Worm (Caenorhabditis elegans) whole organism, L1 larva: ENCODE measurements around the gene moc-5.

Source experiments
- C04F5.9 ChIP-seq: sonication (generic microtip); optimal IDR thresholded peaks from 2 replicates; lab custom pipeline; 2016; ENCODE audit warnings: missing genetic modification characterization, missing compliant biosample characterization
- F16B12.6 ChIP-seq: fragments of 150-350 bp; optimal IDR thresholded peaks from 2 replicates; lab custom pipeline; 2014; ENCODE audit warnings: missing biosample characterization, missing genetic modification characterization
- ama-1 ChIP-seq: fragments of 150-350 bp; optimal IDR thresholded peaks from 2 replicates; lab custom pipeline; 2014
- blmp-1 ChIP-seq: fragments of 150-350 bp; optimal IDR thresholded peaks from 2 replicates; lab custom pipeline; 2014; ENCODE audit warnings: missing biosample characterization, missing genetic modification characterization
- ceh-82 ChIP-seq, 3 experiments: fragments of 150-350 bp in 1 of 3; sonication (generic microtip) in 2 of 3; optimal IDR thresholded peaks; 2 replicates each; lab custom pipeline; 2014 to 2017; ENCODE audit warnings: missing biosample characterization in 3 of 3, missing genetic modification characterization in 3 of 3
- dsc-1 ChIP-seq: sonication (generic microtip); optimal IDR thresholded peaks from 2 replicates; lab custom pipeline; 2016; ENCODE audit warnings: mild to moderate bottlenecking, missing genetic modification characterization, missing compliant biosample characterization
- efl-1 ChIP-seq, 4 experiments: fragments of 150-350 bp; optimal IDR thresholded peaks in 3 of 4; peaks in 1 of 4; 1 replicate in 1 of 4; 2 replicates in 3 of 4; lab custom pipeline; 2014; ENCODE audit warnings: missing biosample characterization in 2 of 4, missing genetic modification characterization in 2 of 4, missing genetic modification reagents in 2 of 4
- efl-3 ChIP-seq: fragments of 200-800 bp; sonication (Bioruptor generic); optimal IDR thresholded peaks from 2 replicates; lab custom pipeline; 2018; ENCODE audit warnings: mild to moderate bottlenecking, missing genetic modification characterization, missing compliant biosample characterization
- egl-27 ChIP-seq, 2 experiments: fragments of 150-350 bp in 1 of 2; sonication (generic microtip); optimal IDR thresholded peaks; 3 replicates each; lab custom pipeline; 2017 to 2018; ENCODE audit warnings: missing biosample characterization in 2 of 2, missing genetic modification characterization in 2 of 2, missing genetic modification reagents in 2 of 2
- elt-2 ChIP-seq: sonication (generic microtip); optimal IDR thresholded peaks from 2 replicates; lab custom pipeline; 2016; ENCODE audit warnings: missing genetic modification characterization, mild to moderate bottlenecking, inconsistent platforms, missing compliant biosample characterization, missing genetic modification reagents
- elt-3 ChIP-seq, 6 experiments: fragments of 150-350 bp in 1 of 6; sonication (generic microtip); optimal IDR thresholded peaks; 2 replicates each; lab custom pipeline; 2017 to 2018; ENCODE audit warnings: missing biosample characterization in 6 of 6, missing genetic modification characterization in 6 of 6, inconsistent platforms in 1 of 6
- fkh-4 ChIP-seq: sonication (generic microtip); optimal IDR thresholded peaks from 2 replicates; lab custom pipeline; 2016; ENCODE audit warnings: missing compliant biosample characterization, missing genetic modification characterization, borderline replicate concordance
- fkh-8 ChIP-seq: sonication (generic microtip); optimal IDR thresholded peaks from 2 replicates; lab custom pipeline; 2016; ENCODE audit warnings: mild to moderate bottlenecking, missing genetic modification characterization, missing compliant biosample characterization
- grh-1 ChIP-seq: fragments of 200-800 bp; sonication (Bioruptor generic); IDR thresholded peaks from 2 replicates; pipeline ENCODE4 v1.3.6; 2022; ENCODE audit warnings: missing genetic modification reagents, missing genetic modification characterization, missing compliant biosample characterization
- irx-1 ChIP-seq: sonication (generic microtip); optimal IDR thresholded peaks from 2 replicates; lab custom pipeline; 2016; ENCODE audit warnings: missing genetic modification characterization, missing compliant biosample characterization
- lin-13 ChIP-seq: fragments of 150-350 bp; optimal IDR thresholded peaks from 2 replicates; lab custom pipeline; 2014; ENCODE audit warnings: missing biosample characterization, missing genetic modification reagents, missing genetic modification characterization
- lin-14 ChIP-seq: fragments of 200-800 bp; sonication (Bioruptor generic); optimal IDR thresholded peaks from 2 replicates; lab custom pipeline; 2018; ENCODE audit warnings: mild to moderate bottlenecking, missing genetic modification characterization, moderate library complexity, missing compliant biosample characterization
- lin-35 ChIP-seq, 2 experiments: fragments of 150-350 bp; optimal IDR thresholded peaks; 2 replicates each; lab custom pipeline; 2014; ENCODE audit warnings: missing biosample characterization in 2 of 2, missing genetic modification characterization in 2 of 2, missing genetic modification reagents in 2 of 2
- lin-39 ChIP-seq: fragments of 150-350 bp; optimal IDR thresholded peaks from 2 replicates; lab custom pipeline; 2014; ENCODE audit warnings: missing biosample characterization, missing genetic modification reagents, missing genetic modification characterization
- lsy-2 ChIP-seq, 2 experiments: fragments of 150-350 bp; optimal IDR thresholded peaks; 2 replicates each; lab custom pipeline; 2014; ENCODE audit warnings: missing biosample characterization in 2 of 2, missing genetic modification characterization in 2 of 2
- mdl-1 ChIP-seq, 2 experiments: fragments of 150-350 bp; optimal IDR thresholded peaks; 2 replicates each; lab custom pipeline; 2014 to 2017; ENCODE audit warnings: missing biosample characterization in 2 of 2, missing genetic modification characterization in 2 of 2, inconsistent platforms in 1 of 2
- mep-1 ChIP-seq: fragments of 150-350 bp; optimal IDR thresholded peaks from 2 replicates; lab custom pipeline; 2014; ENCODE audit warnings: missing biosample characterization, missing genetic modification characterization
- nhr-11 ChIP-seq: fragments of 150-350 bp; optimal IDR thresholded peaks from 2 replicates; lab custom pipeline; 2014; ENCODE audit warnings: missing biosample characterization, missing genetic modification characterization
- nhr-19 ChIP-seq: fragments of 200-800 bp; sonication (Bioruptor generic); conservative IDR thresholded peaks from 2 replicates; pipeline ENCODE4 v1.3.6; 2022; ENCODE audit warnings: missing genetic modification characterization, missing compliant biosample characterization
- nhr-20 ChIP-seq: sonication (generic microtip); optimal IDR thresholded peaks from 2 replicates; lab custom pipeline; 2016; ENCODE audit warnings: mild to moderate bottlenecking, missing genetic modification characterization, missing compliant biosample characterization
- nhr-237 ChIP-seq: fragments of 150-350 bp; optimal IDR thresholded peaks from 2 replicates; lab custom pipeline; 2014; ENCODE audit warnings: missing biosample characterization, missing genetic modification characterization
- nhr-47 ChIP-seq: sonication (generic microtip); optimal IDR thresholded peaks from 2 replicates; lab custom pipeline; 2016; ENCODE audit warnings: mild to moderate bottlenecking, missing genetic modification characterization, moderate library complexity, missing compliant biosample characterization
- nhr-71 ChIP-seq: sonication (generic microtip); optimal IDR thresholded peaks from 2 replicates; lab custom pipeline; 2016; ENCODE audit warnings: mild to moderate bottlenecking, missing genetic modification characterization, moderate library complexity, missing compliant biosample characterization
- nhr-76 ChIP-seq: sonication (generic microtip); optimal IDR thresholded peaks from 2 replicates; lab custom pipeline; 2017; ENCODE audit warnings: missing biosample characterization, missing genetic modification characterization
- nhr-77 ChIP-seq: fragments of 150-350 bp; optimal IDR thresholded peaks from 2 replicates; lab custom pipeline; 2014; ENCODE audit warnings: missing biosample characterization, missing genetic modification characterization
- nhr-85 ChIP-seq: sonication (generic microtip); peaks from one replicate; lab custom pipeline; 2016; ENCODE audit warnings: missing genetic modification characterization, inconsistent platforms, missing compliant biosample characterization
- nhr-90 ChIP-seq: sonication (generic microtip); optimal IDR thresholded peaks from 2 replicates; lab custom pipeline; 2016; ENCODE audit warnings: mild to moderate bottlenecking, missing genetic modification characterization, missing compliant biosample characterization; ENCODE audit not compliant: poor library complexity
- pag-3 ChIP-seq: sonication (generic microtip); optimal IDR thresholded peaks from 2 replicates; lab custom pipeline; 2017; ENCODE audit warnings: missing genetic modification characterization, mild to moderate bottlenecking, missing compliant biosample characterization, antibody characterized with exemption, borderline replicate concordance; ENCODE audit not compliant: insufficient read depth
- rnt-1 ChIP-seq: sonication (generic microtip); optimal IDR thresholded peaks from 2 replicates; lab custom pipeline; 2016; ENCODE audit warnings: mild to moderate bottlenecking, missing genetic modification characterization, moderate library complexity, missing compliant biosample characterization
- skn-1 ChIP-seq: fragments of 150-350 bp; optimal IDR thresholded peaks from 2 replicates; lab custom pipeline; 2014; ENCODE audit warnings: missing biosample characterization, missing genetic modification characterization
- snu-23 ChIP-seq: sonication (generic microtip); optimal IDR thresholded peaks from 2 replicates; lab custom pipeline; 2016; ENCODE audit warnings: missing genetic modification characterization, missing compliant biosample characterization
- sptf-1 ChIP-seq: fragments of 150-350 bp; optimal IDR thresholded peaks from 2 replicates; lab custom pipeline; 2014; ENCODE audit warnings: missing biosample characterization, missing genetic modification characterization
- swsn-7 ChIP-seq: sonication (generic microtip); optimal IDR thresholded peaks from 2 replicates; lab custom pipeline; 2016; ENCODE audit warnings: missing genetic modification characterization, missing compliant biosample characterization
- tbx-2 ChIP-seq: sonication (generic microtip); optimal IDR thresholded peaks from 2 replicates; lab custom pipeline; 2016; ENCODE audit warnings: missing genetic modification characterization, missing compliant biosample characterization
- vab-15 ChIP-seq: sonication (generic microtip); optimal IDR thresholded peaks from 2 replicates; lab custom pipeline; 2017; ENCODE audit warnings: missing genotype, mild to moderate bottlenecking, missing genetic modification characterization, missing compliant biosample characterization
- xbp-1 ChIP-seq: sonication (generic microtip); optimal IDR thresholded peaks from 2 replicates; lab custom pipeline; 2016; ENCODE audit warnings: missing genetic modification characterization, missing compliant biosample characterization

The moc-5 gene

DNA sequence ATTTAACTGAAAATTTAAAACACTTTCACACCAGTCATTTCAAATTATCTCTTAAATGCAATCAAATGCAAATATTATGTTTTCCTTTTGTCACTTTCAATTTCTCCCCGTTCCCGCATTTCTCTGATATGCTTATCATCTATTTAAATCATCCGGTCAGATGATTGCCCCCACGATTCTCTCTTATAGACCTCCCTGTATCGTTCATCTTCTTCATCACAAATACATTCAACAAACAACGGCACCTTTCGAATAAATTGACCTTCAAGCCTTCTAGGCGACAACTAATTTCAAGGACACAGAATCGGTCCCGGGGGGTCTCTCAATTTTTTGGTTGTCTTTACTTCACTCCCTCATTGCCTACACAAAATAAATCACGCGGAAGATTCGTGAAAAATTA, 16.9 kb downstream of the moc-5 start:
- TF ChIP-seq nhr-47 (tag; lab: Kevin White, UChicago) (peak; percentile 29), lin-35 (GFP tag; optimal IDR thresholded peaks at IDR 0.05; lab: Kevin White, UChicago) (peak; percentile 11 to 54), elt-2 (peak; percentile 65), fkh-4 (tag; lab: Kevin White, UChicago) (no peak), elt-3 (tag; optimal IDR thresholded peaks at IDR 0.05; lab: Kevin White, UChicago) (peak in 2 of 6 experiments; percentile 77 to 91), nhr-85 (tag; lab: Kevin White, UChicago) (peak; percentile 98), vab-15 (tag; lab: Kevin White, UChicago) (peak; percentile 45), rnt-1 (tag; lab: Kevin White, UChicago) (peak; percentile 31), xbp-1 (peak; percentile 0), irx-1 (peak; percentile 43), lin-14 (GFP tag; lab: Kevin White, UChicago) (peak; percentile 90), efl-1 (optimal IDR thresholded peaks at IDR 0.05; lab: Kevin White, UChicago) (no peak), efl-1 (GFP tag; optimal IDR thresholded peaks at IDR 0.05 in 1 of 2; lab: Kevin White, UChicago) (peak in 1 of 2 experiments; percentile 22), nhr-20 (tag; lab: Kevin White, UChicago) (peak; percentile 82), mdl-1 (tag; optimal IDR thresholded peaks at IDR 0.05; lab: Kevin White, UChicago) (peak in 1 of 2 experiments; percentile 26), grh-1 (GFP tag; lab: Robert Waterston, UW) (peak; percentile 28; the same call in 1 of the 2 replicates), skn-1 (tag; lab: Kevin White, UChicago) (peak; percentile 2), swsn-7 (tag; lab: Kevin White, UChicago) (no peak), lin-39 (tag; lab: Kevin White, UChicago) (no peak), pag-3 (tag; lab: Kevin White, UChicago) (peak; percentile 33), nhr-77 (tag; lab: Kevin White, UChicago) (no peak), fkh-8 (tag; lab: Kevin White, UChicago) (no peak), nhr-19 (GFP tag; lab: Robert Waterston, UW) (peak; percentile 47), nhr-71 (peak; percentile 78), nhr-76 (tag; lab: Kevin White, UChicago) (no peak), nhr-90 (tag; lab: Kevin White, UChicago) (peak; percentile 73), lsy-2 (tag; optimal IDR thresholded peaks at IDR 0.05; lab: Kevin White, UChicago) (peak; percentile 10 to 18), tbx-2 (peak; percentile 55), efl-3 (GFP tag; lab: Kevin White, UChicago) (no peak), ama-1 (lab: Kevin White, UChicago) (no peak), mep-1 (tag; lab: Kevin White, UChicago) (peak; percentile 76), snu-23 (GFP tag; lab: Kevin White, UChicago) (peak; percentile 78), blmp-1 (tag; lab: Kevin White, UChicago) (peak; percentile 98)

DNA sequence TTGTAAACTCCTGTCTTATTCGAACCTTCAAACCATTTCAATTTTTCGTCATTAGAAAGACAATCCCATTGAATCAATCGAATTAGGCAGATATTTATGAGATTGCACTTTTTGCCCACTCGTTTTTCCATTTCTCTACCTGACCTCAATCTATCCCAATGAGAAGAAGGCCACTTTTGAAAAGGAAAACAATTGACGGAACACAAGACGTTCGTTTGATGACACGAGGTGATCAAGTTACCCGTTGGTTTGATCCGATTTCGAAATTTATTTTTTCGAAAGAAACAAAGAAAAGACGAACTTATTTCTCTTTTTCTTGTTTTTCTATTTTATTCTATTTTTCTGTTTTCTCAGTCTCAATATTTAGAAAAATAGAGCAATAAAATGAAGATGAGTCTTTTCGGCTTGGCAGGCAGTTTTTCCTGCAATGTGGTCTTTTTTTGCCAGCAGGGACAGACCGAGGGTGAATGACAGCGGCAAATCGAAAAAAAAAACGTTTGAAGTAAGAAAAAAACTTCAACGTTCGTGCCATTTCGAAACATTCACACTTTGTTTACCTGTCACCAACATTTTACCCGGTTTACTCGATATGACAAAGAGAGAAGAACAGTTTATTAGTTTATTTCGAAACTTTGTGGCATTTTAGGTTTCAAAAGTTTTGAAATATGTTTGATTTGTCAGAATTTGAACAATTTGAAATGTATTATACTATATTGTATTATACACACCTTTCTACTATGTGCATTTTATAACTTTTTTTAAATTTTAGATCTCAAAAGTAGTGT, 17.6 kb downstream of the moc-5 start:
- TF ChIP-seq ceh-82 (tag; optimal IDR thresholded peaks at IDR 0.05; lab: Kevin White, UChicago) (no peak), tbx-2 (no peak), fkh-4 (tag; lab: Kevin White, UChicago) (no peak), sptf-1 (tag; lab: Kevin White, UChicago) (no peak), F16B12.6 (tag; lab: Kevin White, UChicago) (no peak), lin-39 (tag; lab: Kevin White, UChicago) (no peak), vab-15 (tag; lab: Kevin White, UChicago) (no peak), blmp-1 (tag; lab: Kevin White, UChicago) (peak; percentile 53), C04F5.9 (tag; lab: Kevin White, UChicago) (no peak), efl-1 (optimal IDR thresholded peaks at IDR 0.05; lab: Kevin White, UChicago) (no peak), efl-1 (GFP tag; optimal IDR thresholded peaks at IDR 0.05 in 1 of 2; lab: Kevin White, UChicago) (peak in 1 of 2 experiments; percentile 64), lin-35 (GFP tag; optimal IDR thresholded peaks at IDR 0.05; lab: Kevin White, UChicago) (no peak), nhr-85 (tag; lab: Kevin White, UChicago) (peak; percentile 59), egl-27 (tag; optimal IDR thresholded peaks at IDR 0.05; lab: Kevin White, UChicago) (no peak), nhr-11 (tag; lab: Kevin White, UChicago) (no peak), lin-13 (GFP tag; lab: Kevin White, UChicago) (no peak), dsc-1 (tag; lab: Kevin White, UChicago) (no peak), nhr-237 (no peak)
